Worm (Caenorhabditis elegans): ENCODE measurements around the gene F26C11.3.
A peak's percentile ranks its signal among the peaks of the same experiment; 100 is the strongest.

F26C11.3 gene

DNA sequence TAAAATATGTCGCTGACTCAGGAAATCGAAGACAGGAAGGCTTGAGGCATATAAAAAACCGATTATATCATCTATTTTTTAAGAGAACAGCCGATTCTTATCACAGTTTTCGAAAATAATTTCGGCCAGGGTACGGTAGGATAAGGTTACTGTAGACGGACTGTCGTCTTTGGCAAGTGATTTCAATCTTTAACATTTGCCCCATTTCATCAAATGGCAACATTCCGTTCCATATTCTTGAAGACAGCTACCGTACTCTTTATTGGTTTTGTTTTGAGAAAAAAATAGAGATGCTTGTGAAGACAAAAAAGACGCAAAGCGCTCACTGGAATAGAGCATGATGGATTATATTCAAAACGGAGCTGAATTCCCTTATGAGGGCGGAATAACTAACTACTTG lies 16.2 kb downstream of the F26C11.3 start:
- no peak for TF ChIP-seq ztf-11 (tag; optimal IDR thresholded peaks at IDR 0.05)

DNA sequence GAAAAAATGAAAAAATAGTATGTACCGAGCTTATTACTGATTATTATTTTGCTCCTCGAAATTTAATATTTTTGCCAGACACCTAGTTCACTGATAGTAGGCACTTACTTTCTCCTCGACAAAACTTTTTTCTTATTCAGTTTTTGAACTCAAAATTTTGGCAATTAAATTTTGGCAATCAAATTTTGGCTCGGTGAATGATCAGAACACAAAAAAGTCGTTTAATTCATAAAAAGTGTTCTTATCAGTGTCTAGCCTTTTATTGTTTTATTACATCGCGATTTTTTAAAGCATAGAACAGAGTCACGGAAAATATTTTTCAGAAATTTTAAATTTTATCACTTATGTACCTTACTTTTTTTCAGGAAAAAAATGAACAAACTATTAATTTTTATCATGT lies 19.7 kb downstream of the F26C11.3 start:
- no peak for TF ChIP-seq nhr-76 (tag; optimal IDR thresholded peaks at IDR 0.05)

DNA sequence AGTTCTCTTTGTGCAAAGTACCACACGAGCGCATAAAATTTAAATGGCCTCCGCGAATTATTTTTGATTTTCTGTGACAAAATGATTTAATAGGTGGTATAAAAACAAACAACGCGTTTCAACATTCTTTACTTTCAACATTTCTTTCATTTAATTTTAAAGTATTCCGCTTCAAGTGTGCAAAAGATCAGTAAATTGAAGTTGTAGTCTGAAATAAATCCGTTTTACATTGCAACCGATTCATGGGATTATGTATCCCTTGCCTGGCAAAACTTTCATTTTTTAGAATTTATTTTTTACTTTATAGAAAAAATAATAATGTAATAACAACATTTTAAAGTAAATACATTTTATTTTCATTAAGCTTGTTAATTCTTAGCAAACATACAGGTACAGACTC lies 20.5 kb downstream of the F26C11.3 start, which contains the start of gene F26C11.1:
F26C11.1 (plus strand) TSS at position 301 of the 400 bp plus-strand sequence.
- TF ChIP-seq ztf-11 (tag; optimal IDR thresholded peaks at IDR 0.05) (no peak), hlh-1 (tag; optimal IDR thresholded peaks at IDR 0.05) (no peak), flh-1 (GFP tag; optimal IDR thresholded peaks at IDR 0.05) (no peak), ces-1 (GFP tag; optimal IDR thresholded peaks at IDR 0.05) (no peak), mab-5 (tag; optimal IDR thresholded peaks at IDR 0.05) (no peak), ceh-39 (tag; optimal IDR thresholded peaks at IDR 0.05) (no peak), nhr-12 (tag; optimal IDR thresholded peaks at IDR 0.05) (no peak), mls-2 (tag; optimal IDR thresholded peaks at IDR 0.05) (no peak), tbx-8 (GFP tag; optimal IDR thresholded peaks at IDR 0.05) (no peak), mep-1 (tag; optimal IDR thresholded peaks at IDR 0.05) (no peak), sem-2 (GFP tag; optimal IDR thresholded peaks at IDR 0.05) (no peak), lin-32 (GFP tag; optimal IDR thresholded peaks at IDR 0.05) (no peak), nhr-28 (tag; optimal IDR thresholded peaks at IDR 0.05) (no peak)

DNA sequence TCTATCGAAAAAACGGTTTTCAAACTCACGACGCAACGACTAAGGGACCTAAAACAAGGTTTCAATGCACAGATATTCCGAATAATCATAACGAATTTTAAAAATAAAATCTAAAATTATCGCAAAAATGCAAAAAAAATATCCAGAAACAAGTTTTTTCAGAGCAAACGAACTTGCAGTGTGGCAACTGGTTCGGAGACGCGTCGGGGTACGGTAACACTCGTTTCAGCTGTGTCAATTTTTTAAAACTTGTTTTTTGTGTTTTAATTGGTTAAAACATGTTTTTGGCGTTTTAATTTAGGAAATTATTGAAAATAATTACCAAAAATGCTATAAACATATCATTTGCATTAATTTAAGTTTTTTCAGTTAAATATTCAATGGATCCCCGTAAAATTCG lies 22.5 kb downstream of the F26C11.3 start, which contains the start of gene C08H9.16:
C08H9.16 (plus strand) TSS at position 370 of the 400 bp plus-strand sequence.
- TF ChIP-seq zip-8 (tag; optimal IDR thresholded peaks at IDR 0.05) = no peak
- peak; percentile 59 for TF ChIP-seq hlh-1 (tag; optimal IDR thresholded peaks at IDR 0.05)
- no peak for TF ChIP-seq mls-2 (tag; optimal IDR thresholded peaks at IDR 0.05)
- TF ChIP-seq unc-120 (tag; optimal IDR thresholded peaks at IDR 0.05; ENCODE audit: poor library complexity, severe bottlenecking) = no peak
- no peak for TF ChIP-seq nhr-12 (tag; optimal IDR thresholded peaks at IDR 0.05)
- peak; percentile 11 for TF ChIP-seq lin-13 (tag; optimal IDR thresholded peaks at IDR 0.05)
- no peak for TF ChIP-seq bed-3 (GFP tag; optimal IDR thresholded peaks at IDR 0.05)
- TF ChIP-seq lsy-2 (tag; optimal IDR thresholded peaks at IDR 0.05) = peak; percentile 95
- no peak for TF ChIP-seq unc-62 (GFP tag; optimal IDR thresholded peaks at IDR 0.05)
- TF ChIP-seq mep-1 (tag; optimal IDR thresholded peaks at IDR 0.05) = peak; percentile 36

DNA sequence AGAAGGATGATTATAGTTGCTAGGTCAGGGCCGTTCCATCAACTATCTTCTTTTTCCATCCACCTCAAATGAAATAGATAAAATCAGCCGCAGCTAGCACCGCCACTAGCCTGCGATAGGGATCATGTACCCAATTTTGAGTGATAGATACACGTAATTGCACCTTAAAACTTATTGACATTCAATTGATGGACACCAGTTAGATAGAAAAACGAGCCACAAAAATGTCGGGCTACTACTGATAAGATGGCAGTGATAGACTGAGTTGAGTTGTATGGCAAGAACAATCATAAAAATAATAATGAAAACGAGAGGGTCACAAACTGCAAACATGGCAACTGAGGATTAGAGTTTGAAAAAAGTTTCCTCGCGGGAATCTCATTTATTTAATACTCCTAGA lies 23.1 kb downstream of the F26C11.3 start:
- peak; percentile 96 for TF ChIP-seq elt-1 (tag; optimal IDR thresholded peaks at IDR 0.05; ENCODE audit: borderline replicate concordance, insufficient read depth)
- TF ChIP-seq flh-1 (GFP tag; optimal IDR thresholded peaks at IDR 0.05) = no peak
- peak; percentile 4 for TF ChIP-seq nhr-2 (tag; optimal IDR thresholded peaks at IDR 0.05)
- TF ChIP-seq ham-2 (GFP tag; optimal IDR thresholded peaks at IDR 0.05) = peak; percentile 76
- peak; percentile 42 for TF ChIP-seq unc-62 (GFP tag; optimal IDR thresholded peaks at IDR 0.05)

DNA sequence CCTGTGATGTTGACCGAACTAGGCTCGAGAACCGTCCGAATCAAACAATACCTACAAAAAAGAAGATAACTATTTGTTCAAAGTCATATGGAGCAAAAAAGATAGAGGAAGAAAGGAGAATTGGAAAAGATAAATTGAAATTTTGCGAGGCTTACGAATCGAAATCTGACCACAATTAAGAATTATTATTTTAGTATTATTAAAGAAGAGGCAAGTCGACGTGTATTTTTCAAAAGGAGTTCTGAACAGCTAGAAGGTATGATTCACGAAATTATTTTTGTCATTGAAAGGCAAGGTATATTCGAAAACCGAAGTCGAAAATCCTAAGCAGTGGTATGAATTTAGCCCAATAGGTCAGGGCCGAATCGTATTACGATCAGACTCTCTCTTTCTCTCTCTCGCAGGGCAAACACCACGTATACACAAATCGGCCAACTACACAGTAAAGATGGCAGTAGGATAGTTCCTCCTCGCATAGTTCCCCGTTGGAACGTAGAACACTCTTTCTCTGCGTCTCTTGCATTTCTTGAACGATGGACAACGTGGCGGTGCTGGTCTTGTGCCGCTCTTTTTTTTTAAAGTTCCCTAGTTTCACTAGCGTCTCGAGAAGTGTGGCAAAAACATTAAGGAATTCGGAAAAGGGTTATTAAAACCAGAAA lies 23.7 kb downstream of the F26C11.3 start, which contains the start of gene vgln-1:
vgln-1 (minus strand) TSS at position 51 of the 659 bp plus-strand sequence.
- TF ChIP-seq unc-39 (tag; optimal IDR thresholded peaks at IDR 0.05) (no peak), ceh-83 (GFP tag; optimal IDR thresholded peaks at IDR 0.05) (no peak), pha-4 (tag; optimal IDR thresholded peaks at IDR 0.05) (peak; percentile 20), mab-5 (tag; optimal IDR thresholded peaks at IDR 0.05) (no peak), sptf-1 (tag; optimal IDR thresholded peaks at IDR 0.05) (peak; percentile 7), mls-2 (tag; optimal IDR thresholded peaks at IDR 0.05) (no peak), drap-1 (GFP tag; optimal IDR thresholded peaks at IDR 0.05) (no peak)

DNA sequence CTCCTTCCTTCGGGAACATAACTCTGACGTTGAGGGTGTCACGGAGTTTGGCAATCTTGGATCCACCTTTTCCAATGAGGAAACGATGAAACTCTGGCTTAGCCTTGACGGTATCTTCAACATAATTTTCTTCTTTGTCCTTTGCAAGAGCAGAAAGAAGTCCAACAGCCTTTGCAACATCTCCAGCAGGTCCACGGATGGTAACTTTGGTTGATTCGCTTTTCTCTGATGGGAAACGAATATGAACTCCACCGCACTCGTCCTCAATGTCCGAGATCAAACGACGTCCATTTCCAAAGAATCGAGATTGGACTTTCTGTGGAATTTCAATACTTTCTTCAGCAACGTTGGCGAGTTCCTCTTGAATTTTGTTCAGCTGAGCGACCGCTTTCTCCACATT lies 26.4 kb downstream of the F26C11.3 start:
- TF ChIP-seq ceh-43 (GFP tag; optimal IDR thresholded peaks at IDR 0.05) (no peak), drap-1 (GFP tag; optimal IDR thresholded peaks at IDR 0.05) (no peak), mep-1 (tag; optimal IDR thresholded peaks at IDR 0.05) (no peak), nhr-237 (tag; optimal IDR thresholded peaks at IDR 0.05) (no peak), snpc-4 (tag; optimal IDR thresholded peaks at IDR 0.05) (no peak), flh-1 (GFP tag; optimal IDR thresholded peaks at IDR 0.05) (no peak), lin-32 (GFP tag; optimal IDR thresholded peaks at IDR 0.05) (no peak), ceh-83 (GFP tag; optimal IDR thresholded peaks at IDR 0.05) (no peak), nhr-28 (tag; optimal IDR thresholded peaks at IDR 0.05) (no peak)
